Fruit fly (Drosophila melanogaster) whole organism, embryonic: ENCODE measurements around the gene CG43137.

Experiments used
- Antp ChIP-seq: fragments of 200-800 bp; sonication (Bioruptor generic); optimal IDR thresholded peaks from 3 replicates; lab custom pipeline; 2016; ENCODE audit warnings: missing biosample characterization, missing genetic modification characterization
- BtbVII ChIP-seq: fragments of 200-800 bp; sonication (Bioruptor generic); optimal IDR thresholded peaks from 3 replicates; lab custom pipeline; 2017; ENCODE audit warnings: missing biosample characterization, mild to moderate bottlenecking, missing genetic modification characterization
- CG10321 ChIP-seq: fragments of 200-800 bp; sonication (Bioruptor generic); IDR thresholded peaks from 2 replicates; pipeline ENCODE4 v1.3.6; 2022; ENCODE audit warnings: missing biosample characterization, missing genetic modification characterization
- CG10979 ChIP-seq: fragments of 200-800 bp; sonication (Bioruptor generic); optimal IDR thresholded peaks from 2 replicates; lab custom pipeline; 2018; ENCODE audit warnings: missing biosample characterization, mild to moderate bottlenecking, missing genetic modification characterization, moderate library complexity
- CG11560 ChIP-seq: fragments of 200-800 bp; sonication (Bioruptor generic); IDR thresholded peaks from 3 replicates; pipeline ENCODE4 v1.3.6; 2022; ENCODE audit warnings: missing biosample characterization, missing genetic modification characterization
- CG12104 ChIP-seq: fragments of 200-800 bp; sonication (Bioruptor generic); optimal IDR thresholded peaks from 3 replicates; lab custom pipeline; 2016; ENCODE audit warnings: missing biosample characterization, missing genetic modification characterization
- CG12236 ChIP-seq: fragments of 200-800 bp; sonication (Bioruptor generic); optimal IDR thresholded peaks from 2 replicates; lab custom pipeline; 2016; ENCODE audit warnings: missing biosample characterization, missing genetic modification characterization
- CG12942 ChIP-seq: fragments of 200-800 bp; sonication (Bioruptor generic); optimal IDR thresholded peaks from 3 replicates; lab custom pipeline; 2016; ENCODE audit warnings: missing biosample characterization, missing genetic modification characterization
- CG13424 ChIP-seq: fragments of 200-800 bp; sonication (Bioruptor generic); optimal IDR thresholded peaks from 2 replicates; lab custom pipeline; 2019; ENCODE audit warnings: missing biosample characterization, mild to moderate bottlenecking, missing genetic modification characterization, moderate library complexity
- CG13775 ChIP-seq: fragments of 200-800 bp; sonication (Bioruptor generic); optimal IDR thresholded peaks from 3 replicates; lab custom pipeline; 2017; ENCODE audit warnings: missing biosample characterization, mild to moderate bottlenecking, missing genetic modification characterization
- CG13894 ChIP-seq: fragments of 200-800 bp; sonication (Bioruptor generic); optimal IDR thresholded peaks from 3 replicates; lab custom pipeline; 2018; ENCODE audit warnings: missing biosample characterization, mild to moderate bottlenecking, missing genetic modification characterization, moderate library complexity
- CG14014 ChIP-seq: fragments of 200-800 bp; sonication (Bioruptor generic); IDR thresholded peaks from 2 replicates; pipeline ENCODE4 v1.3.6; 2022; ENCODE audit warnings: missing biosample characterization, missing genetic modification characterization
- CG15696 ChIP-seq: fragments of 200-800 bp; sonication (Bioruptor generic); optimal IDR thresholded peaks from 2 replicates; lab custom pipeline; 2019; ENCODE audit warnings: missing biosample characterization, mild to moderate bottlenecking, missing genetic modification characterization, moderate library complexity
- CG16813 ChIP-seq: fragments of 200-800 bp; sonication (Bioruptor generic); IDR thresholded peaks from 3 replicates; pipeline ENCODE4 v1.3.6; 2022; ENCODE audit warnings: missing biosample characterization, missing genetic modification characterization; ENCODE audit not compliant: partially characterized antibody
- CG16815 ChIP-seq: fragments of 200-800 bp; sonication (Bioruptor generic); optimal IDR thresholded peaks from 3 replicates; lab custom pipeline; 2017; ENCODE audit warnings: missing biosample characterization, mild to moderate bottlenecking, missing genetic modification characterization
- CG3065 ChIP-seq: fragments of 200-800 bp; sonication (Bioruptor generic); optimal IDR thresholded peaks from 2 replicates; lab custom pipeline; 2016; ENCODE audit warnings: missing biosample characterization, missing genetic modification characterization
- CG4730 ChIP-seq: fragments of 200-800 bp; sonication (Bioruptor generic); IDR thresholded peaks from 2 replicates; pipeline ENCODE4 v1.3.6; 2022; ENCODE audit warnings: missing biosample characterization, missing genetic modification characterization
- CG7372 ChIP-seq: fragments of 200-800 bp; sonication (Bioruptor generic); IDR thresholded peaks from 2 replicates; pipeline ENCODE4 v1.3.6; 2022; ENCODE audit warnings: missing biosample characterization, missing genetic modification characterization
- CG7745 ChIP-seq: fragments of 200-800 bp; sonication (Bioruptor generic); optimal IDR thresholded peaks from 2 replicates; lab custom pipeline; 2018; ENCODE audit warnings: missing biosample characterization, mild to moderate bottlenecking, missing genetic modification characterization, moderate library complexity
- Dfd ChIP-seq, 2 experiments: fragments of >200 bp; optimal IDR thresholded peaks; 2 replicates each; lab custom pipeline; 2017; ENCODE audit warnings: missing biosample characterization in 2 of 2, missing genetic modification characterization in 2 of 2
- E2f2 ChIP-seq: fragments of 200-800 bp; sonication (Bioruptor generic); IDR thresholded peaks from 2 replicates; pipeline ENCODE4 v1.3.6; 2022; ENCODE audit warnings: missing biosample characterization, missing genetic modification characterization
- HLH4C ChIP-seq: fragments of 200-800 bp; sonication (Bioruptor generic); IDR thresholded peaks from 3 replicates; pipeline ENCODE4 v1.3.6; 2022; ENCODE audit warnings: missing biosample characterization, missing genetic modification characterization; ENCODE audit not compliant: partially characterized antibody
- HLHmδ ChIP-seq: fragments of 200-800 bp; sonication (Bioruptor generic); optimal IDR thresholded peaks from 2 replicates; lab custom pipeline; 2018; ENCODE audit warnings: missing biosample characterization, mild to moderate bottlenecking, missing genetic modification characterization, moderate library complexity
- HmgZ ChIP-seq: fragments of 200-800 bp; sonication (Bioruptor generic); optimal IDR thresholded peaks from 2 replicates; lab custom pipeline; 2018; ENCODE audit warnings: missing biosample characterization, mild to moderate bottlenecking, missing genetic modification characterization
- Kr ChIP-seq: fragments of 200-800 bp; sonication (Bioruptor generic); optimal IDR thresholded peaks from 2 replicates; lab custom pipeline; 2017; ENCODE audit warnings: missing biosample characterization, mild to moderate bottlenecking, missing genetic modification characterization
- Lhr ChIP-seq: fragments of 200-800 bp; sonication (Bioruptor generic); optimal IDR thresholded peaks from 3 replicates; lab custom pipeline; 2017; ENCODE audit warnings: mild to moderate bottlenecking, missing biosample characterization, missing genetic modification reagents, missing genetic modification characterization
- MBD-R2 ChIP-seq: fragments of 200-800 bp; sonication (Bioruptor generic); IDR thresholded peaks from 2 replicates; pipeline ENCODE4 v1.3.6; 2022; ENCODE audit warnings: missing biosample characterization, missing genetic modification characterization
- NC2α ChIP-seq: fragments of 200-800 bp; sonication (Bioruptor generic); optimal IDR thresholded peaks from 2 replicates; lab custom pipeline; 2016; ENCODE audit warnings: missing biosample characterization, missing genetic modification characterization
- Scr ChIP-seq: fragments of 200-800 bp; sonication (Bioruptor generic); IDR thresholded peaks from 2 replicates; pipeline ENCODE4 v1.3.6; 2022; ENCODE audit warnings: missing biosample characterization, missing genetic modification characterization; ENCODE audit not compliant: partially characterized antibody
- Sin3A ChIP-seq: fragments of >200 bp; optimal IDR thresholded peaks from 2 replicates; lab custom pipeline; 2018
- ap ChIP-seq: fragments of 200-800 bp; sonication (Bioruptor generic); IDR thresholded peaks from 2 replicates; pipeline ENCODE4 v1.3.6; 2022; ENCODE audit warnings: missing biosample characterization, missing genetic modification characterization
- ash1 ChIP-seq: fragments of 200-800 bp; sonication (Bioruptor generic); optimal IDR thresholded peaks from 2 replicates; lab custom pipeline; 2018; ENCODE audit warnings: missing biosample characterization, mild to moderate bottlenecking, missing genetic modification characterization
- cad ChIP-seq: fragments of >200 bp; optimal IDR thresholded peaks from 2 replicates; lab custom pipeline; 2017; ENCODE audit warnings: missing biosample characterization, missing genetic modification characterization
- cas ChIP-seq: fragments of 200-800 bp; sonication (Bioruptor generic); IDR thresholded peaks from 2 replicates; pipeline ENCODE4 v1.3.6; 2022; ENCODE audit warnings: missing biosample characterization, missing genetic modification characterization
- dm ChIP-seq: fragments of 200-800 bp; sonication (Bioruptor generic); optimal IDR thresholded peaks from 3 replicates; lab custom pipeline; 2016; ENCODE audit warnings: missing biosample characterization, missing genetic modification characterization
- exex ChIP-seq: fragments of 200-800 bp; sonication (Bioruptor generic); optimal IDR thresholded peaks from 4 replicates; lab custom pipeline; 2018; ENCODE audit warnings: missing biosample characterization, mild to moderate bottlenecking, missing genetic modification characterization, moderate library complexity
- fd64A ChIP-seq: fragments of 200-800 bp; sonication (Bioruptor generic); optimal IDR thresholded peaks from 3 replicates; lab custom pipeline; 2018; ENCODE audit warnings: missing biosample characterization, mild to moderate bottlenecking, missing genetic modification characterization
- ind ChIP-seq: fragments of 200-800 bp; sonication (Bioruptor generic); optimal IDR thresholded peaks from 3 replicates; lab custom pipeline; 2016; ENCODE audit warnings: missing biosample characterization, missing genetic modification characterization
- knrl ChIP-seq: fragments of 200-800 bp; sonication (Bioruptor generic); IDR thresholded peaks from 3 replicates; pipeline ENCODE4 v1.3.6; 2022; ENCODE audit warnings: missing biosample characterization, missing genetic modification characterization; ENCODE audit not compliant: partially characterized antibody
- lola ChIP-seq, 3 experiments: fragments of >200 bp in 2 of 3; fragments of 200-800 bp in 1 of 3; sonication (Bioruptor generic) in 1 of 3; optimal IDR thresholded peaks; 2 replicates each; lab custom pipeline; 2017 to 2019; ENCODE audit warnings: missing biosample characterization in 3 of 3, missing genetic modification characterization in 3 of 3, mild to moderate bottlenecking in 1 of 3, moderate library complexity in 1 of 3
- luna ChIP-seq: fragments of 200-800 bp; sonication (Bioruptor generic); optimal IDR thresholded peaks from 2 replicates; lab custom pipeline; 2016; ENCODE audit warnings: missing biosample characterization, missing genetic modification characterization
- pb ChIP-seq: fragments of 200-800 bp; sonication (Bioruptor generic); optimal IDR thresholded peaks from 3 replicates; lab custom pipeline; 2016; ENCODE audit warnings: missing biosample characterization, missing genetic modification characterization
- pros ChIP-seq: fragments of 200-800 bp; sonication (Bioruptor generic); optimal IDR thresholded peaks from 3 replicates; lab custom pipeline; 2019; ENCODE audit warnings: missing biosample characterization, mild to moderate bottlenecking, missing genetic modification characterization, moderate library complexity
- pum ChIP-seq: fragments of 200-800 bp; sonication (Bioruptor generic); optimal IDR thresholded peaks from 2 replicates; lab custom pipeline; 2016; ENCODE audit warnings: missing biosample characterization, missing genetic modification characterization
- slou ChIP-seq: fragments of 200-800 bp; sonication (Bioruptor generic); optimal IDR thresholded peaks from 3 replicates; lab custom pipeline; 2016; ENCODE audit warnings: missing biosample characterization, missing genetic modification characterization
- slp2 ChIP-seq: fragments of 200-800 bp; sonication (Bioruptor generic); optimal IDR thresholded peaks from 2 replicates; lab custom pipeline; 2016; ENCODE audit warnings: missing biosample characterization, missing genetic modification characterization
- tin ChIP-seq: fragments of 200-800 bp; sonication (Bioruptor generic); optimal IDR thresholded peaks from 3 replicates; lab custom pipeline; 2016; ENCODE audit warnings: missing biosample characterization, missing genetic modification characterization
- twi ChIP-seq: fragments of 200-800 bp; optimal IDR thresholded peaks from 2 replicates; lab custom pipeline; 2019; ENCODE audit warnings: missing biosample characterization, mild to moderate bottlenecking, missing genetic modification characterization, moderate library complexity
- unc-4 ChIP-seq: fragments of 200-800 bp; sonication (Bioruptor generic); IDR thresholded peaks from 2 replicates; pipeline ENCODE4 v1.3.6; 2022; ENCODE audit warnings: missing biosample characterization, missing genetic modification characterization; ENCODE audit not compliant: partially characterized antibody
- wdn ChIP-seq: fragments of 200-800 bp; sonication (Bioruptor generic); IDR thresholded peaks from 2 replicates; pipeline ENCODE4 v1.3.6; 2022; ENCODE audit warnings: missing biosample characterization, missing genetic modification characterization

The CG43137 gene

DNA sequence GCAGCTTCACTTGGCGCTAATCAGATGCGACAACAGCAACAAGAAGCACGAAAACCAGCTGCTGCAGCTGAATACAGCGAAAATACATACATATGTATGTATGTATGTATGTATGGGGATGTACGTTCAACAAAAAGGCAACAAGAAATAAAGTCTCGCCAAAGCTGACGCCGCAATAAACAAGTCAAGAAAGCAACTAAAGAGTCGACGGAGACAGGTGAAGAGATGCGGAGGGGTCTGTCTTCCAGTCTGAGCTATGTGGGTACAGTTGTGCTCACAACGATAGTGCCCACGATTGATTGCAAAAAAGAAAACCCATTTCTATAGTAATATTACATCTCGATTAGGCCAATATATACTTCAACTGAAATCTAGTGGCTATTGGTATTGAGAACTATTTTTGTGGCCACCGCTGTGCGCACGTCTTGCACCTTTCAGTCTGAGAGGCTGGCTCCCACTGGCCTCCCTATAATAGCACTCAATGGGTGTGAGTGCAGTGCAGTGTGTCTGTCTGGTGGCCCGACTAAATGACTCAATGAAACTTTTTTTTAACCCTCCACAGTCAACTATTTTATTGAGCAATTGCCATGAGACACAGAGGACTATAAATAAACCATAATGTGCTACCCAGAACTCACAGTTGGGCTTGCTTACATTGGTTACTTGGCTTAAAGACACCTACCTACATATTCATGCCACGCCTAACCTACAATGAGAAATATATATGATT, 31.0 kb upstream of the CG43137 start (continued):
- peak; percentile 70; the same call in 1 of the 2 replicates for TF ChIP-seq E2f2
- TF ChIP-seq ash1 = peak; percentile 23
- peak; percentile 77 for TF ChIP-seq CG7372 (GFP tag; lab: Robert Waterston, UW)
- peak; percentile 76 for TF ChIP-seq dm (GFP tag; lab: Kevin White, UChicago)
- no peak for TF ChIP-seq pros
- TF ChIP-seq CG16813 (GFP tag; lab: Robert Waterston, UW) = no peak
- no peak for TF ChIP-seq Scr (GFP tag; lab: Robert Waterston, UW)
- TF ChIP-seq cas (GFP tag; lab: Robert Waterston, UW) = peak; percentile 53; the same call in 1 of the 2 replicates
- no peak for TF ChIP-seq cad (GFP tag; lab: Kevin White, UChicago)
- peak; percentile 67 for TF ChIP-seq CG13775 (GFP tag; lab: Kevin White, UChicago)
- TF ChIP-seq wdn (GFP tag; lab: Robert Waterston, UW) = peak; percentile 82
- peak; percentile 94 for TF ChIP-seq ap
- TF ChIP-seq Sin3A = no peak
- peak; percentile 84 for TF ChIP-seq CG12236
- TF ChIP-seq slou (GFP tag; lab: Kevin White, UChicago) = peak; percentile 62
- peak; percentile 82 for TF ChIP-seq CG12942
- TF ChIP-seq knrl (GFP tag; lab: Robert Waterston, UW) = no peak
- peak; percentile 82 for TF ChIP-seq pum (GFP tag; lab: Kevin White, UChicago)
- peak; percentile 90 for TF ChIP-seq CG14014
- TF ChIP-seq lola (GFP tag; optimal IDR thresholded peaks at IDR 0.05; lab: Kevin White, UChicago) = peak in 1 of 3 experiments; percentile 76
- peak; percentile 15 for TF ChIP-seq CG15696 (tag; lab: Kevin White, UChicago)
- TF ChIP-seq CG11560 = peak; percentile 80
- no peak for TF ChIP-seq unc-4 (GFP tag; lab: Robert Waterston, UW)
- TF ChIP-seq CG13894 = no peak
- TF ChIP-seq CG4730 = peak; percentile 78
- TF ChIP-seq CG3065 (GFP tag; lab: Kevin White, UChicago) = peak; percentile 49
- peak; percentile 75 for TF ChIP-seq CG12104
- peak; percentile 71; the same call in 1 of the 2 replicates for TF ChIP-seq MBD-R2
- TF ChIP-seq BtbVII (GFP tag; lab: Kevin White, UChicago) = peak; percentile 82
- no peak for TF ChIP-seq CG7745 (tag; lab: Kevin White, UChicago)
- TF ChIP-seq luna (GFP tag; lab: Kevin White, UChicago) = no peak
- TF ChIP-seq CG10321 = peak; percentile 72
- peak; percentile 92 for TF ChIP-seq tin
- TF ChIP-seq NC2α (GFP tag; lab: Kevin White, UChicago) = peak; percentile 78
- peak; percentile 91 for TF ChIP-seq Antp
- no peak for TF ChIP-seq HLHmδ (GFP tag; lab: Kevin White, UChicago)
- peak; percentile 73 for TF ChIP-seq HmgZ (tag; lab: Kevin White, UChicago)
- peak; percentile 80 for TF ChIP-seq Lhr (GFP tag; lab: Kevin White, UChicago)
- TF ChIP-seq Kr (GFP tag; lab: Kevin White, UChicago) = no peak
- TF ChIP-seq exex = no peak
- peak; percentile 91 for TF ChIP-seq slp2 (GFP tag; lab: Kevin White, UChicago)
- peak; percentile 90 for TF ChIP-seq ind (GFP tag; lab: Kevin White, UChicago)
- TF ChIP-seq twi (tag; lab: Kevin White, UChicago) = peak; percentile 67
- no peak for TF ChIP-seq HLH4C (GFP tag; lab: Robert Waterston, UW)
- peak; percentile 81 for TF ChIP-seq CG16815
- peak; percentile 92 for TF ChIP-seq CG10979 (tag; lab: Kevin White, UChicago)
- TF ChIP-seq pb (GFP tag; lab: Kevin White, UChicago) = peak; percentile 84
- no peak for TF ChIP-seq Dfd (GFP tag; optimal IDR thresholded peaks at IDR 0.05; lab: Kevin White, UChicago)
- TF ChIP-seq fd64A (GFP tag; lab: Kevin White, UChicago) = peak; percentile 84
- TF ChIP-seq CG13424 (tag; lab: Kevin White, UChicago) = peak; percentile 82
